Fruit fly (Drosophila melanogaster) whole organism, embryonic: Measurements from ENCODE around the gene Sf3b1.

ENCODE experiments used
- Atf3 ChIP-seq: fragments of 200-800 bp; sonication (Bioruptor generic); optimal IDR thresholded peaks from 3 replicates; lab custom pipeline; 2016; ENCODE audit warnings: missing biosample characterization, missing genetic modification characterization
- BtbVII ChIP-seq: fragments of 200-800 bp; sonication (Bioruptor generic); optimal IDR thresholded peaks from 3 replicates; lab custom pipeline; 2017; ENCODE audit warnings: missing biosample characterization, mild to moderate bottlenecking, missing genetic modification characterization
- C15 ChIP-seq: fragments of 200-800 bp; sonication (Bioruptor generic); IDR thresholded peaks from 3 replicates; pipeline ENCODE4 v1.3.6; 2022; ENCODE audit warnings: missing biosample characterization, missing genetic modification characterization
- CG10209 ChIP-seq: fragments of 200-800 bp; sonication (Bioruptor generic); optimal IDR thresholded peaks from 3 replicates; lab custom pipeline; 2017; ENCODE audit warnings: missing biosample characterization, mild to moderate bottlenecking, missing genetic modification characterization, missing genetic modification reagents
- CG10366 ChIP-seq: fragments of 200-800 bp; sonication (Bioruptor generic); IDR thresholded peaks from 2 replicates; pipeline ENCODE4 v1.3.6; 2022; ENCODE audit warnings: missing biosample characterization, missing genetic modification characterization
- CG11696 ChIP-seq: fragments of 200-800 bp; sonication (Bioruptor generic); IDR thresholded peaks from 2 replicates; pipeline ENCODE4 v1.3.6; 2022; ENCODE audit warnings: missing biosample characterization, missing genetic modification characterization
- CG12391 ChIP-seq: fragments of 200-800 bp; sonication (Bioruptor generic); optimal IDR thresholded peaks from 3 replicates; lab custom pipeline; 2018; ENCODE audit warnings: missing biosample characterization, mild to moderate bottlenecking, missing genetic modification characterization, moderate library complexity
- CG12744 ChIP-seq: fragments of 200-800 bp; sonication (Bioruptor generic); optimal IDR thresholded peaks from 2 replicates; lab custom pipeline; 2016; ENCODE audit warnings: missing biosample characterization, missing genetic modification characterization
- CG12769 ChIP-seq: fragments of 200-800 bp; sonication (Bioruptor generic); optimal IDR thresholded peaks from 2 replicates; lab custom pipeline; 2019; ENCODE audit warnings: missing biosample characterization, mild to moderate bottlenecking, missing genetic modification characterization, moderate library complexity
- CG13624 ChIP-seq: fragments of 200-800 bp; sonication (Bioruptor generic); optimal IDR thresholded peaks from 2 replicates; lab custom pipeline; 2016; ENCODE audit warnings: missing biosample characterization, missing genetic modification characterization
- CG13775 ChIP-seq: fragments of 200-800 bp; sonication (Bioruptor generic); optimal IDR thresholded peaks from 3 replicates; lab custom pipeline; 2017; ENCODE audit warnings: missing biosample characterization, mild to moderate bottlenecking, missing genetic modification characterization
- CG15514 ChIP-seq: fragments of 200-800 bp; sonication (Bioruptor generic); optimal IDR thresholded peaks from 3 replicates; lab custom pipeline; 2017; ENCODE audit warnings: missing biosample characterization, missing genetic modification characterization, mild to moderate bottlenecking, moderate library complexity, missing genetic modification reagents
- CG17328 ChIP-seq: fragments of 200-800 bp; sonication (Bioruptor generic); IDR thresholded peaks from 2 replicates; pipeline ENCODE4 v1.3.6; 2022; ENCODE audit warnings: missing biosample characterization, missing genetic modification characterization
- CG18262 ChIP-seq: fragments of 200-800 bp; optimal IDR thresholded peaks from 3 replicates; lab custom pipeline; 2019; ENCODE audit warnings: missing biosample characterization, mild to moderate bottlenecking, missing genetic modification characterization, moderate library complexity
- CG2116 ChIP-seq: fragments of 200-800 bp; sonication (Bioruptor generic); optimal IDR thresholded peaks from 3 replicates; lab custom pipeline; 2018; ENCODE audit warnings: missing biosample characterization, mild to moderate bottlenecking, missing genetic modification characterization
- CG2202 ChIP-seq: fragments of 200-800 bp; sonication (Bioruptor generic); optimal IDR thresholded peaks from 2 replicates; lab custom pipeline; 2018; ENCODE audit warnings: missing biosample characterization, mild to moderate bottlenecking, missing genetic modification characterization
- CG31388 ChIP-seq: fragments of 200-800 bp; sonication (Bioruptor generic); optimal IDR thresholded peaks from 2 replicates; lab custom pipeline; 2016; ENCODE audit warnings: missing biosample characterization, missing genetic modification characterization
- CG34422 ChIP-seq: fragments of 200-800 bp; sonication (Bioruptor generic); IDR thresholded peaks from 3 replicates; pipeline ENCODE4 v1.3.6; 2022; ENCODE audit warnings: missing biosample characterization, missing genetic modification characterization
- CG3995 ChIP-seq: fragments of 200-800 bp; sonication (Bioruptor generic); optimal IDR thresholded peaks from 3 replicates; lab custom pipeline; 2016; ENCODE audit warnings: missing biosample characterization, missing genetic modification characterization
- CG4404 ChIP-seq: fragments of 200-800 bp; sonication (Bioruptor generic); IDR thresholded peaks from 2 replicates; pipeline ENCODE4 v1.3.6; 2022; ENCODE audit warnings: missing biosample characterization, missing genetic modification characterization
- CG5180 ChIP-seq: fragments of 200-800 bp; sonication (Bioruptor generic); optimal IDR thresholded peaks from 3 replicates; lab custom pipeline; 2017; ENCODE audit warnings: missing biosample characterization, missing genetic modification characterization, mild to moderate bottlenecking, moderate library complexity, missing genetic modification reagents
- CG6254 ChIP-seq: fragments of 200-800 bp; sonication (Bioruptor generic); optimal IDR thresholded peaks from 3 replicates; lab custom pipeline; 2017; ENCODE audit warnings: mild to moderate bottlenecking, missing biosample characterization, missing genetic modification reagents, missing genetic modification characterization
- CG6765 ChIP-seq: fragments of 200-800 bp; sonication (Bioruptor generic); optimal IDR thresholded peaks from 3 replicates; lab custom pipeline; 2017; ENCODE audit warnings: missing biosample characterization, mild to moderate bottlenecking, missing genetic modification characterization
- CG7271 ChIP-seq: fragments of 200-800 bp; sonication (Bioruptor generic); optimal IDR thresholded peaks from 2 replicates; lab custom pipeline; 2018; ENCODE audit warnings: missing biosample characterization, mild to moderate bottlenecking, missing genetic modification characterization, moderate library complexity
- CG7745 ChIP-seq: fragments of 200-800 bp; sonication (Bioruptor generic); optimal IDR thresholded peaks from 2 replicates; lab custom pipeline; 2018; ENCODE audit warnings: missing biosample characterization, mild to moderate bottlenecking, missing genetic modification characterization, moderate library complexity
- CG9727 ChIP-seq: fragments of 200-800 bp; sonication (Bioruptor generic); optimal IDR thresholded peaks from 3 replicates; lab custom pipeline; 2017; ENCODE audit warnings: missing biosample characterization, mild to moderate bottlenecking, missing genetic modification characterization
- Camta ChIP-seq: fragments of 200-800 bp; sonication (Bioruptor generic); optimal IDR thresholded peaks from 2 replicates; lab custom pipeline; 2016; ENCODE audit warnings: missing biosample characterization, missing genetic modification characterization
- D19A ChIP-seq: fragments of 200-800 bp; optimal IDR thresholded peaks from 3 replicates; lab custom pipeline; 2019; ENCODE audit warnings: missing biosample characterization, mild to moderate bottlenecking, missing genetic modification characterization, moderate library complexity
- H2.0 ChIP-seq: fragments of 200-800 bp; sonication (Bioruptor generic); IDR thresholded peaks from 2 replicates; pipeline ENCODE4 v1.3.6; 2022; ENCODE audit warnings: missing biosample characterization, missing genetic modification characterization
- MESR4 ChIP-seq: fragments of 200-800 bp; sonication (Bioruptor generic); optimal IDR thresholded peaks from 2 replicates; lab custom pipeline; 2018; ENCODE audit warnings: missing biosample characterization, mild to moderate bottlenecking, missing genetic modification characterization, moderate library complexity
- Nf-YA ChIP-seq: fragments of 200-800 bp; sonication (Bioruptor generic); IDR thresholded peaks from 2 replicates; pipeline ENCODE4 v1.3.6; 2022; ENCODE audit warnings: missing biosample characterization, missing genetic modification characterization
- Nf-YC ChIP-seq: fragments of 200-800 bp; optimal IDR thresholded peaks from 3 replicates; lab custom pipeline; 2019; ENCODE audit warnings: missing biosample characterization, mild to moderate bottlenecking, missing genetic modification characterization, moderate library complexity
- Oli ChIP-seq: fragments of 200-800 bp; sonication (Bioruptor generic); optimal IDR thresholded peaks from 2 replicates; lab custom pipeline; 2018; ENCODE audit warnings: missing biosample characterization, mild to moderate bottlenecking, missing genetic modification characterization, moderate library complexity
- Sox100B ChIP-seq: fragments of 200-800 bp; sonication (Bioruptor generic); optimal IDR thresholded peaks from 3 replicates; lab custom pipeline; 2018; ENCODE audit warnings: missing biosample characterization, mild to moderate bottlenecking, missing genetic modification characterization
- Spps ChIP-seq: fragments of 200-800 bp; sonication (Bioruptor generic); optimal IDR thresholded peaks from 2 replicates; lab custom pipeline; 2018; ENCODE audit warnings: missing biosample characterization, mild to moderate bottlenecking, missing genetic modification characterization
- Sry-β ChIP-seq: fragments of 200-800 bp; sonication (Bioruptor generic); optimal IDR thresholded peaks from 2 replicates; lab custom pipeline; 2018; ENCODE audit warnings: missing biosample characterization, mild to moderate bottlenecking, missing genetic modification characterization, moderate library complexity
- ap ChIP-seq: fragments of 200-800 bp; sonication (Bioruptor generic); IDR thresholded peaks from 2 replicates; pipeline ENCODE4 v1.3.6; 2022; ENCODE audit warnings: missing biosample characterization, missing genetic modification characterization
- chif ChIP-seq, 2 experiments: fragments of 200-800 bp; sonication (Bioruptor generic); optimal IDR thresholded peaks; 3 replicates each; lab custom pipeline; 2016; ENCODE audit warnings: missing biosample characterization in 2 of 2, missing genetic modification characterization in 2 of 2
- da ChIP-seq: fragments of 200-800 bp; sonication (Bioruptor generic); optimal IDR thresholded peaks from 2 replicates; lab custom pipeline; 2016; ENCODE audit warnings: missing biosample characterization, missing genetic modification characterization
- danr ChIP-seq: fragments of 200-800 bp; sonication (Bioruptor generic); IDR thresholded peaks from 2 replicates; pipeline ENCODE4 v1.3.6; 2022; ENCODE audit warnings: missing biosample characterization, missing genetic modification characterization
- dimm ChIP-seq: fragments of 200-800 bp; sonication (Bioruptor generic); IDR thresholded peaks from 2 replicates; pipeline ENCODE4 v1.3.6; 2022; ENCODE audit warnings: missing biosample characterization, missing genetic modification characterization
- en ChIP-seq: fragments of 200-800 bp; sonication (Bioruptor generic); optimal IDR thresholded peaks from 2 replicates; lab custom pipeline; 2016; ENCODE audit warnings: missing biosample characterization, missing genetic modification characterization
- eve ChIP-seq, 2 experiments: fragments of >200 bp; optimal IDR thresholded peaks; 2 replicates each; lab custom pipeline; 2017; ENCODE audit warnings: missing biosample characterization in 2 of 2, missing genetic modification characterization in 2 of 2
- gce ChIP-seq: fragments of 200-800 bp; sonication (Bioruptor generic); IDR thresholded peaks from 3 replicates; pipeline ENCODE4 v1.3.6; 2022; ENCODE audit warnings: missing biosample characterization, missing genetic modification characterization
- gcm2 ChIP-seq: fragments of 200-800 bp; sonication (Bioruptor generic); optimal IDR thresholded peaks from 2 replicates; lab custom pipeline; 2016; ENCODE audit warnings: missing biosample characterization, missing genetic modification characterization
- otp ChIP-seq: fragments of 200-800 bp; sonication (Bioruptor generic); IDR thresholded peaks from 3 replicates; pipeline ENCODE4, ENCODE4 v1.3.6; 2022; ENCODE audit warnings: missing biosample characterization, missing genetic modification characterization
- p53 ChIP-seq: fragments of 200-800 bp; sonication (Bioruptor generic); optimal IDR thresholded peaks from 2 replicates; lab custom pipeline; 2016; ENCODE audit warnings: missing biosample characterization, missing genetic modification characterization
- prd ChIP-seq, 3 experiments: fragments of >200 bp in 2 of 3; fragments of 200-800 bp in 1 of 3; sonication (Bioruptor generic) in 1 of 3; optimal IDR thresholded peaks in 2 of 3; IDR thresholded peaks in 1 of 3; 2 replicates in 2 of 3; 3 replicates in 1 of 3; pipeline versions ENCODE4 v1.3.6 to Lab custom; 2017 to 2022; ENCODE audit warnings: missing biosample characterization in 1 of 3, missing genetic modification characterization in 1 of 3
- sens-2 ChIP-seq: fragments of 200-800 bp; sonication (Bioruptor generic); IDR thresholded peaks from 2 replicates; pipeline ENCODE4 v1.3.6; 2022; ENCODE audit warnings: missing biosample characterization, missing genetic modification characterization
- seq ChIP-seq: fragments of 200-800 bp; sonication (Bioruptor generic); IDR thresholded peaks from 2 replicates; pipeline ENCODE4 v1.3.6; 2022; ENCODE audit warnings: missing biosample characterization, missing genetic modification characterization
- stc ChIP-seq: fragments of 200-800 bp; sonication (Bioruptor generic); IDR thresholded peaks from 2 replicates; pipeline ENCODE4 v1.3.6; 2022; ENCODE audit warnings: missing biosample characterization, missing genetic modification characterization
- tna ChIP-seq: fragments of 200-800 bp; sonication (Bioruptor generic); IDR thresholded peaks from 2 replicates; pipeline ENCODE4 v1.3.6; 2022; ENCODE audit warnings: missing biosample characterization, missing genetic modification characterization; ENCODE audit not compliant: partially characterized antibody

Sf3b1 gene

DNA sequence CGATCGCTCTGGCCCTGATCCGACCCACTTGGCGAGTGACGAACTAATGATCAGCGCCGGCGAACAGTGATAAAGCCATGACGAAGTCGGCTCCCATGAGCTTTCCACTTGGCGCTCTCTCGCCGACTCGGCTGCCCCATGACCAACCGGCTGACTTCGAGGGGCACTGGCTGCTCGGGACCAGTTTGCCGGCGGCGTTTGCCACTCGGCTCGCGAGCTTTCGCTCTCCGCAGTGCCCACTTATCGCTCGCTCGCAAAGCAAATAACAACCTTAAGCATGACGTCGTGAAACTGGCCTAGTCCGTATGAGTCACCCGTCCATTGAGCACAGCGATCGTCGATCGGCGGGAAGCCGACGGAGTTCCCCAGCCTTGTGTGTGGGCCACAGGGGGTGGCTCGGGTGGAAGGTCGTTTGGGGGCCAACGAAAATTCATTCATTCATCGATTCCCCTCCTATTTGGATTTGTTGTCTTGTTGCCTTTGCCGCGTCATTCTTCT lies 15.7 kb upstream of the Sf3b1 start, which contains the start of gene Ets21C (continued):
- TF ChIP-seq CG10209 (GFP tag; lab: Kevin White, UChicago) (no peak), CG10366 (GFP tag; lab: Robert Waterston, UW) (no peak), CG11696 (GFP tag; lab: Robert Waterston, UW) (no peak), seq (no peak), CG5180 (GFP tag; lab: Kevin White, UChicago) (no peak), H2.0 (no peak), stc (no peak), gcm2 (no peak), Spps (tag; lab: Kevin White, UChicago) (no peak), Nf-YC (tag; lab: Kevin White, UChicago) (peak; percentile 54), Sox100B (GFP tag; lab: Kevin White, UChicago) (no peak), da (GFP tag; lab: Kevin White, UChicago) (no peak), CG7745 (no peak), CG9727 (GFP tag; lab: Kevin White, UChicago) (no peak), prd (optimal IDR thresholded peaks at IDR 0.05; lab: Kevin White, UChicago) (no peak), prd (GFP tag; IDR thresholded peaks at IDR 0.05; lab: Robert Waterston, UW) (no peak), tna (GFP tag; lab: Robert Waterston, UW) (no peak), CG13775 (no peak), D19A (no peak), en (GFP tag; lab: Kevin White, UChicago) (no peak), CG12744 (GFP tag; lab: Kevin White, UChicago) (no peak)

DNA sequence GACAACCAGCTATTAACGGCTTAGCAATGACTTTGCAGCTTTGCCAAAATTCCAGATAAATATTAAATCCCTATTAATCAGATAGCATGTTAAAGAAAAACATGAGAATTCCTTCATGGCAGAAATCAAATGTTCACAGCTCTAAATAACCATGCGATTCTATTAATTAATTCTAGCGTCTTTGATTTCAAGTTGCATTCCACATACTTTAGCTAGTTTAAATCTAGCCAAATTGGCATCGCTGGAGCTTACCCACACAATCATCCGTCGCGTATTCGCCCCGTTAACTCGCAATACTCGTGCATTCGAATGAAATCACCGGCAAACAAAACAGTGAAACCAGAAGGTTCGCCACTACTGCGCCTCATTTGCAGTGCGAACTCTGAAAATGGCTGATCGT lies 8.8 kb upstream of the Sf3b1 start, which contains the start of gene Tspo:
Gene Tspo (plus strand): TSS at position 302 of the 400 bp plus-strand sequence.
- no peak for TF ChIP-seq CG7271 (tag; lab: Kevin White, UChicago)
- no peak for TF ChIP-seq dimm (GFP tag; lab: Robert Waterston, UW)
- no peak for TF ChIP-seq CG2202 (tag; lab: Kevin White, UChicago)
- TF ChIP-seq chif (GFP tag; optimal IDR thresholded peaks at IDR 0.05; lab: Kevin White, UChicago), result no peak
- no peak for TF ChIP-seq eve (GFP tag; optimal IDR thresholded peaks at IDR 0.05; lab: Kevin White, UChicago)
- no peak for TF ChIP-seq Camta (GFP tag; lab: Kevin White, UChicago)
- no peak for TF ChIP-seq CG4404 (GFP tag; lab: Robert Waterston, UW)
- no peak for TF ChIP-seq p53 (GFP tag; lab: Kevin White, UChicago)
- TF ChIP-seq CG12769 (tag; lab: Kevin White, UChicago), result no peak
- TF ChIP-seq Nf-YA (GFP tag; lab: Robert Waterston, UW), result no peak
- no peak for TF ChIP-seq BtbVII
- no peak for TF ChIP-seq Atf3
- TF ChIP-seq CG34422, result peak; percentile 13; the same call in 1 of the 3 replicates
- no peak for TF ChIP-seq CG31388 (GFP tag; lab: Kevin White, UChicago)
- TF ChIP-seq Oli, result no peak
- TF ChIP-seq CG12391 (tag; lab: Kevin White, UChicago), result peak; percentile 11
- TF ChIP-seq CG17328 (GFP tag; lab: Robert Waterston, UW), result no peak
- no peak for TF ChIP-seq danr (GFP tag; lab: Robert Waterston, UW)
- peak; percentile 92 for TF ChIP-seq CG3995 (GFP tag; lab: Kevin White, UChicago)
- TF ChIP-seq otp, result no peak
- no peak for TF ChIP-seq CG6765 (GFP tag; lab: Kevin White, UChicago)
- TF ChIP-seq MESR4 (GFP tag; lab: Kevin White, UChicago), result no peak
- peak; percentile 55 for TF ChIP-seq CG13624 (GFP tag; lab: Kevin White, UChicago)
- TF ChIP-seq Sry-β (GFP tag; lab: Kevin White, UChicago), result peak; percentile 91
- TF ChIP-seq CG6254 (GFP tag; lab: Kevin White, UChicago), result peak; percentile 86
- peak; percentile 11 for TF ChIP-seq CG2116 (GFP tag; lab: Kevin White, UChicago)
- TF ChIP-seq C15, result no peak
- TF ChIP-seq sens-2 (GFP tag; lab: Robert Waterston, UW), result peak; percentile 29; the same call in 1 of the 2 replicates
- TF ChIP-seq gce, result no peak
- no peak for TF ChIP-seq CG18262 (tag; lab: Kevin White, UChicago)
- TF ChIP-seq CG15514, result peak; percentile 9
- TF ChIP-seq ap, result no peak
